Worm (Caenorhabditis elegans) whole organism, young adult: ENCODE data around the gene C03G5.14.
A peak's percentile ranks its signal among the peaks of the same experiment; 100 is the strongest.

ENCODE experiments used
- B0019.2 ChIP-seq: fragments of 200-800 bp; sonication (Bioruptor generic); conservative IDR thresholded peaks from 2 replicates; pipeline ENCODE4 v1.3.6; 2022; ENCODE audit warnings: missing genetic modification reagents, missing genetic modification characterization, missing compliant biosample characterization
- K12H6.12 ChIP-seq: fragments of 200-800 bp; sonication (Bioruptor generic); optimal IDR thresholded peaks from 2 replicates; lab custom pipeline; 2018; ENCODE audit warnings: mild to moderate bottlenecking, missing genetic modification characterization, missing compliant biosample characterization
- T07F8.4 ChIP-seq: sonication (generic microtip); optimal IDR thresholded peaks from 2 replicates; lab custom pipeline; 2016; ENCODE audit warnings: mild to moderate bottlenecking, missing genetic modification characterization, moderate library complexity, missing compliant biosample characterization
- T26A5.8 ChIP-seq: sonication (generic microtip); optimal IDR thresholded peaks from 2 replicates; lab custom pipeline; 2016; ENCODE audit warnings: missing genetic modification characterization, missing compliant biosample characterization
- Y67H2A.10 ChIP-seq: fragments of 200-800 bp; sonication (Bioruptor generic); conservative IDR thresholded peaks from 2 replicates; pipeline ENCODE4 v1.3.6; 2022; ENCODE audit warnings: missing genetic modification reagents, missing genetic modification characterization, missing compliant biosample characterization
- Y95B8A.8 ChIP-seq: fragments of 200-800 bp; sonication (Bioruptor generic); IDR thresholded peaks from 2 replicates; pipeline ENCODE4 v1.3.6; 2022; ENCODE audit warnings: missing genetic modification reagents, missing genetic modification characterization, missing compliant biosample characterization
- akir-1 ChIP-seq: fragments of 200-800 bp; sonication (Bioruptor generic); optimal IDR thresholded peaks from 2 replicates; lab custom pipeline; 2018; ENCODE audit warnings: mild to moderate bottlenecking, missing genetic modification characterization, moderate library complexity, missing compliant biosample characterization
- aptf-3 ChIP-seq: fragments of 200-800 bp; sonication (Bioruptor generic); IDR thresholded peaks from 2 replicates; pipeline ENCODE4 v1.3.6; 2022; ENCODE audit warnings: missing genetic modification characterization, missing compliant biosample characterization
- athp-1 ChIP-seq: sonication (generic microtip); optimal IDR thresholded peaks from 2 replicates; lab custom pipeline; 2017; ENCODE audit warnings: mild to moderate bottlenecking, missing genetic modification characterization, missing compliant biosample characterization
- attf-5 ChIP-seq: fragments of 200-800 bp; sonication (Bioruptor generic); optimal IDR thresholded peaks from 2 replicates; lab custom pipeline; 2018; ENCODE audit warnings: mild to moderate bottlenecking, missing genetic modification characterization, missing compliant biosample characterization
- bed-1 ChIP-seq: fragments of 200-800 bp; sonication (Bioruptor generic); IDR thresholded peaks from 2 replicates; pipeline ENCODE4 v1.3.6; 2022; ENCODE audit warnings: missing genetic modification reagents, missing genetic modification characterization, missing compliant biosample characterization
- bed-2 ChIP-seq: fragments of 200-800 bp; sonication (Bioruptor generic); IDR thresholded peaks from 2 replicates; pipeline ENCODE4 v1.3.6; 2022; ENCODE audit warnings: missing genetic modification reagents, missing genetic modification characterization, missing compliant biosample characterization
- cebp-1 ChIP-seq, 2 experiments: fragments of 200-800 bp in 1 of 2; sonication (Bioruptor generic) in 1 of 2; sonication (generic microtip) in 1 of 2; IDR thresholded peaks in 1 of 2; optimal IDR thresholded peaks in 1 of 2; 2 replicates each; pipeline versions ENCODE4 v1.3.6 to Lab custom; 2017 to 2022; ENCODE audit warnings: missing compliant biosample characterization in 2 of 2, missing genetic modification characterization in 2 of 2, mild to moderate bottlenecking in 1 of 2, missing genetic modification reagents in 1 of 2, moderate library complexity in 1 of 2
- ceh-27 ChIP-seq: fragments of 200-800 bp; sonication (Bioruptor generic); optimal IDR thresholded peaks from 2 replicates; lab custom pipeline; 2018; ENCODE audit warnings: mild to moderate bottlenecking, missing genetic modification characterization, moderate library complexity, missing compliant biosample characterization
- ceh-58 ChIP-seq: fragments of 200-800 bp; sonication (Bioruptor generic); IDR thresholded peaks from 2 replicates; pipeline ENCODE4 v1.3.6; 2022; ENCODE audit warnings: missing genetic modification characterization, missing compliant biosample characterization
- ceh-91 ChIP-seq: fragments of 200-800 bp; sonication (Bioruptor generic); IDR thresholded peaks from 2 replicates; pipeline ENCODE4 v1.3.6; 2022; ENCODE audit warnings: missing genetic modification reagents, missing genetic modification characterization, missing compliant biosample characterization
- chd-7 ChIP-seq: sonication (generic microtip); optimal IDR thresholded peaks from 2 replicates; lab custom pipeline; 2016; ENCODE audit warnings: mild to moderate bottlenecking, missing genetic modification characterization, moderate library complexity, missing compliant biosample characterization
- dox-1 ChIP-seq: fragments of 200-800 bp; sonication (Bioruptor generic); IDR thresholded peaks from 2 replicates; pipeline ENCODE4 v1.3.6; 2022; ENCODE audit warnings: missing genetic modification reagents, missing genetic modification characterization, missing compliant biosample characterization
- egrh-3 ChIP-seq: fragments of 200-800 bp; sonication (Bioruptor generic); IDR thresholded peaks from 2 replicates; pipeline ENCODE4 v1.3.6; 2022; ENCODE audit warnings: missing genetic modification reagents, missing genetic modification characterization, missing compliant biosample characterization
- ekl-4 ChIP-seq: fragments of 200-800 bp; sonication (Bioruptor generic); IDR thresholded peaks from 2 replicates; pipeline ENCODE4 v1.3.6; 2022; ENCODE audit warnings: missing genetic modification reagents, missing genetic modification characterization, missing compliant biosample characterization
- ets-4 ChIP-seq: fragments of 200-800 bp; sonication (Bioruptor generic); optimal IDR thresholded peaks from 2 replicates; lab custom pipeline; 2018; ENCODE audit warnings: mild to moderate bottlenecking, missing genetic modification characterization, missing compliant biosample characterization
- him-1 ChIP-seq: sonication (generic microtip); optimal IDR thresholded peaks from 2 replicates; lab custom pipeline; 2016; ENCODE audit warnings: missing genotype, missing genetic modification reagents, missing genetic modification characterization, missing compliant biosample characterization
- hsf-1 ChIP-seq: fragments of 200-800 bp; sonication (Bioruptor generic); IDR thresholded peaks from 2 replicates; pipeline ENCODE4 v1.3.6; 2022; ENCODE audit warnings: missing genetic modification reagents, missing genetic modification characterization, missing compliant biosample characterization
- lin-26 ChIP-seq: fragments of 200-800 bp; sonication (Bioruptor generic); IDR thresholded peaks from 2 replicates; pipeline ENCODE4 v1.3.6; 2022; ENCODE audit warnings: missing genetic modification reagents, missing genetic modification characterization, missing compliant biosample characterization
- lin-54 ChIP-seq: fragments of 200-800 bp; sonication (Bioruptor generic); optimal IDR thresholded peaks from 2 replicates; lab custom pipeline; 2018; ENCODE audit warnings: mild to moderate bottlenecking, missing genetic modification characterization, missing compliant biosample characterization
- lir-1 ChIP-seq: fragments of 200-800 bp; sonication (Bioruptor generic); conservative IDR thresholded peaks from 2 replicates; pipeline ENCODE4 v1.3.6; 2022; ENCODE audit warnings: missing genetic modification reagents, missing genetic modification characterization, missing compliant biosample characterization
- lsl-1 ChIP-seq: fragments of 200-800 bp; sonication (Bioruptor generic); optimal IDR thresholded peaks from 2 replicates; lab custom pipeline; 2018; ENCODE audit warnings: mild to moderate bottlenecking, missing genetic modification characterization, moderate library complexity, missing compliant biosample characterization
- nhr-120 ChIP-seq: fragments of 200-800 bp; sonication (Bioruptor generic); IDR thresholded peaks from 2 replicates; pipeline ENCODE4 v1.3.6; 2022; ENCODE audit warnings: missing genetic modification characterization, missing compliant biosample characterization
- nhr-27 ChIP-seq: fragments of 200-800 bp; sonication (Bioruptor generic); optimal IDR thresholded peaks from 2 replicates; lab custom pipeline; 2018; ENCODE audit warnings: mild to moderate bottlenecking, missing genetic modification characterization, moderate library complexity, missing compliant biosample characterization
- nhr-80 ChIP-seq: sonication (generic microtip); optimal IDR thresholded peaks from 2 replicates; lab custom pipeline; 2016; ENCODE audit warnings: missing genetic modification characterization, missing compliant biosample characterization
- pbrm-1 ChIP-seq: fragments of 200-800 bp; sonication (Bioruptor generic); IDR thresholded peaks from 2 replicates; pipeline ENCODE4 v1.3.6; 2022; ENCODE audit warnings: missing genetic modification reagents, missing genetic modification characterization, missing compliant biosample characterization
- rec-8 ChIP-seq, 2 experiments: sonication (generic microtip); optimal IDR thresholded peaks; 2 replicates each; lab custom pipeline; 2016; ENCODE audit warnings: mild to moderate bottlenecking in 2 of 2, missing genetic modification characterization in 2 of 2, missing genetic modification reagents in 2 of 2, missing genotype in 2 of 2, missing biosample characterization in 1 of 2, missing compliant biosample characterization in 1 of 2, moderate library complexity in 1 of 2
- snpc-1.1 ChIP-seq: sonication (generic microtip); optimal IDR thresholded peaks from 2 replicates; lab custom pipeline; 2017; ENCODE audit warnings: missing genetic modification characterization, mild to moderate bottlenecking, missing compliant biosample characterization, antibody characterized with exemption, moderate library complexity, missing genotype, missing genetic modification reagents; ENCODE audit not compliant: insufficient read depth
- snpc-4 ChIP-seq, 5 experiments: fragments of 150-350 bp in 1 of 5; sonication (generic microtip) in 4 of 5; optimal IDR thresholded peaks; 2 replicates each; lab custom pipeline; 2014 to 2018; ENCODE audit warnings: missing genetic modification characterization in 5 of 5, missing biosample characterization in 3 of 5, antibody characterized with exemption in 2 of 5, mild to moderate bottlenecking in 2 of 5, missing compliant biosample characterization in 2 of 5, missing genotype in 2 of 5, moderate library complexity in 2 of 5, missing genetic modification reagents in 1 of 5
- sptf-2 ChIP-seq: fragments of 200-800 bp; sonication (Bioruptor generic); optimal IDR thresholded peaks from 2 replicates; lab custom pipeline; 2018; ENCODE audit warnings: mild to moderate bottlenecking, missing genetic modification characterization, missing compliant biosample characterization
- unc-62 ChIP-seq: fragments of 150-350 bp; optimal IDR thresholded peaks from 2 replicates; lab custom pipeline; 2014; ENCODE audit warnings: missing biosample characterization, missing genetic modification reagents, missing genetic modification characterization
- zfh-2 ChIP-seq: fragments of 200-800 bp; sonication (Bioruptor generic); conservative IDR thresholded peaks from 2 replicates; pipeline ENCODE4 v1.3.6; 2022; ENCODE audit warnings: missing genetic modification reagents, missing genetic modification characterization, missing compliant biosample characterization
- zim-3 ChIP-seq: sonication (generic microtip); optimal IDR thresholded peaks from 2 replicates; lab custom pipeline; 2017; ENCODE audit warnings: mild to moderate bottlenecking, missing genetic modification characterization, moderate library complexity, missing compliant biosample characterization

C03G5.14 gene

ce11 chrX:8485392-8485791 lies 36.3 kb upstream of the C03G5.14 start (continued):
- TF ChIP-seq lin-26 (GFP tag; lab: Robert Waterston, UW) (no peak), ets-4 (no peak)

DNA sequence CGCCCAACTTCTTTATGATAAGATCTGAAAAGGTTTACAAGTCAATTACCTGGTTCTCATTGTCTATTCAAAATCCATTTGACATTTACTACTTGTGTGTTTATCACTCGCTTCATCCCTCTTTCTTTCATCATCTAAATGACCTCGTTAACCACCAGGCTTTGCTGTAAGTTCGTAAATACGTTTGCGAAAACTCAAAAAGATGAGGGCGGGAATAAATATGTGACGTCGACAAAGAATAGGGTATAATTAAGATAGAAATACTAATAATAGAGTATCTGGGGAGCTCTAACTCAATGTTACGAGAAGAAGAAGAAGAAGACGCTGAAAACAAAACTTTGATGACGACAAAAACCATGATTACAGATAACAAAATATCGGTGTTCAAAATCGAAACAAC lies 32.3 kb upstream of the C03G5.14 start:
- no peak for TF ChIP-seq him-1 (tag; lab: Kevin White, UChicago)
- TF ChIP-seq sptf-2 (GFP tag; lab: Kevin White, UChicago): no peak
- no peak for TF ChIP-seq hsf-1
- TF ChIP-seq Y67H2A.10: no peak
- no peak for TF ChIP-seq attf-5

DNA sequence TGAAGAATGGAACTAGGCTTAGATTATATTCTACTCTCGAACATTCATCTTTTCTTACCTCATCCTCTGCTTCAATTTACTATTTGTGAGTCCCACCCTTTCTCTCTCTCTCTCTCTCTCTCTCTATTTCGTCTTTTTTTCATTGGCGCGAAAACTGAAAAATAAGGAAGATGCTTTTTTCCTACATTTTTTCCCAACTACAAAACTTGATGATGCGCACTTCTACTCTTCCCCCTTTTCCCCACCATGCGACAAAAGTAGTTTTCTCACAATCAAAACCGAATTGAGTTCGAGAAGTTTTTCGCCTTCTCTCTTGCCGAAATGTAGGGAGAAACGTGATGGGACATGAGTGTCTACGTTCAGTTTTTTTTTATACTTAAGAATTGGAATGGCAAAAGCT lies 31.8 kb upstream of the C03G5.14 start:
- no peak for TF ChIP-seq unc-62
- peak; percentile 14 for TF ChIP-seq ceh-27

DNA sequence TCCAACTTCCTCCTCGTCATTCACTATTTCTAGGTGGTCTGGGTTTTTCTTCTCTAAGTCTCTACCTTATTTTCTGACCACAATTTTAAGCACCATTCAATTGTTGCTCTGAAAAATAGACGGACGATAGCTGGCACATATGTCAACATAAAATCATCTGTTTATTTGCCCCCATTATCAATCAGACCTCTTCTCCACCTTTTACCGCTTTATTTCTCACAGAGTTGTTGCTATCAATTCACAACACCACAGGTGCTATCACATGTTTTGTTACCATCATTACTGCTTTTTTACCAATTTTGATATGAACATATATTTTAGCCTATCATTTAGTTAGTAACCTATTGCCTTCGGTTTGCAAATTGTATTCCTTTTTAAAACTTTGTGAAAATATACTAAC lies 29.0 kb upstream of the C03G5.14 start:
- TF ChIP-seq zim-3 (no peak), sptf-2 (GFP tag; lab: Kevin White, UChicago) (no peak), lin-54 (GFP tag; lab: Kevin White, UChicago) (no peak), aptf-3 (no peak), ceh-91 (GFP tag; lab: Robert Waterston, UW) (no peak), T07F8.4 (no peak), cebp-1 (GFP tag; IDR thresholded peaks at IDR 0.05; lab: Robert Waterston, UW) (no peak), cebp-1 (tag; optimal IDR thresholded peaks at IDR 0.05; lab: Kevin White, UChicago) (no peak), T26A5.8 (no peak), lsl-1 (GFP tag; lab: Kevin White, UChicago) (no peak), Y95B8A.8 (GFP tag; lab: Robert Waterston, UW) (0 out of 2 replicates have a peak, but pooled peaks have one; percentile 16), nhr-80 (tag; lab: Kevin White, UChicago) (peak; percentile 43)

DNA sequence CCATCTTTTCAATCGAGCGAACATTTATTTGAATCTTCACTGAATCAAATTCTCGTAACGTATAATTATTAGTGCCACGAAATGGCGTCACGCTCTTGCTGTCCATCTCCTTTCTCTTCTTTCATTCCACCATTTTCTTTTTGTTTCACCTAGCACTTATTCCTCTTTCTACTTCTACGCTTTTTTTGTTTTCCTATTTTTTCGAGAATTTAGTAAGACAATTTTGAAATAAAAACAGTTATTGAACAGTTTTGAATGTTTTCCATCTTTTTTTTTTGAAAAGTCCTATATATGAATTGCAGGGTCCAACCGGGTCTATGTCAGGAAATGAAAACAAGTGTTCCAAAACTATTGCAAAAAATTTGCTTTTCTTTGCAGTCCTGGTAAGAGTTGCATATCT lies 26.7 kb upstream of the C03G5.14 start, which contains the start of gene T01B10.5:
T01B10.5 (plus strand) TSS at position 301 of the 400 bp plus-strand sequence.
- TF ChIP-seq pbrm-1 (GFP tag; lab: Robert Waterston, UW) (no peak), rec-8 (tag; optimal IDR thresholded peaks at IDR 0.05; lab: Kevin White, UChicago) (no peak)

DNA sequence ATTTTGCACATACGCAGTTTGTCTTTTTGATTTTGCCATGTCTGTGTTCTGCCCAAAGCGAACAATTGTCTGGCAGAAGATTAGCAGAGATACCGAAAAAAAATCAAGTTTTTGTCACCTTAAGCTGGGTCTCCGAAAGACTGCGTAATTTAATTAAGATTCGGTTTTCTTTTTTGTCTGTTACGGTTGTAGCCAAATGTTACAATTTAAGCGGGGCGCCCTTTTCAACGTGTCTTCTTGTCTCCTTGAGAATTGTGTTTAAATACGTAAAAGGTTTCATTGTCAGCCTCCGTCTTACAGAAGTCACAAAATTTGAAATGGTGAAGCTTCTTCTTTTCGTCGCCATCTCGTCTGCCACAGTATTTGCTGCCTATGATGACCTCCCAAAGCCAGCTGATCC lies 22.0 kb upstream of the C03G5.14 start, which contains the start of gene grd-14:
grd-14 (plus strand) TSS at position 301 of the 400 bp plus-strand sequence.
- TF ChIP-seq rec-8 (tag; optimal IDR thresholded peaks at IDR 0.05; lab: Kevin White, UChicago) (no peak), dox-1 (GFP tag; lab: Robert Waterston, UW) (no peak), zfh-2 (GFP tag; lab: Robert Waterston, UW) (no peak), athp-1 (tag; lab: Kevin White, UChicago) (no peak), lir-1 (no peak), cebp-1 (GFP tag; IDR thresholded peaks at IDR 0.05; lab: Robert Waterston, UW) (no peak), cebp-1 (tag; optimal IDR thresholded peaks at IDR 0.05; lab: Kevin White, UChicago) (no peak), nhr-120 (no peak), lin-54 (GFP tag; lab: Kevin White, UChicago) (no peak), chd-7 (tag; lab: Kevin White, UChicago) (no peak), snpc-4 (GFP tag; optimal IDR thresholded peaks at IDR 0.05; lab: Kevin White, UChicago) (no peak), snpc-4 (tag; optimal IDR thresholded peaks at IDR 0.05; lab: Kevin White, UChicago) (no peak), B0019.2 (no peak), nhr-27 (tag; lab: Kevin White, UChicago) (no peak), bed-1 (no peak), snpc-1.1 (tag; lab: Kevin White, UChicago) (no peak), akir-1 (GFP tag; lab: Kevin White, UChicago) (no peak), ekl-4 (GFP tag; lab: Robert Waterston, UW) (no peak), bed-2 (no peak), egrh-3 (GFP tag; lab: Robert Waterston, UW) (no peak), ceh-58 (GFP tag; lab: Robert Waterston, UW) (no peak), K12H6.12 (tag; lab: Kevin White, UChicago) (no peak)
